Fruit fly (Drosophila melanogaster) whole organism, embryonic: ENCODE data around the gene Bmcp.

Experiments used
- Awh ChIP-seq: fragments of 200-800 bp; sonication (Bioruptor generic); IDR thresholded peaks from 2 replicates; pipeline ENCODE4, ENCODE4 v1.3.6; 2022; ENCODE audit warnings: missing biosample characterization, missing genetic modification characterization
- CG10274 ChIP-seq: fragments of 200-800 bp; sonication (Bioruptor generic); optimal IDR thresholded peaks from 3 replicates; lab custom pipeline; 2017; ENCODE audit warnings: missing biosample characterization, mild to moderate bottlenecking, missing genetic modification characterization
- CG12769 ChIP-seq: fragments of 200-800 bp; sonication (Bioruptor generic); optimal IDR thresholded peaks from 2 replicates; lab custom pipeline; 2019; ENCODE audit warnings: missing biosample characterization, mild to moderate bottlenecking, missing genetic modification characterization, moderate library complexity
- CG12942 ChIP-seq: fragments of 200-800 bp; sonication (Bioruptor generic); optimal IDR thresholded peaks from 3 replicates; lab custom pipeline; 2016; ENCODE audit warnings: missing biosample characterization, missing genetic modification characterization
- CG13287 ChIP-seq: fragments of 200-800 bp; sonication (Bioruptor generic); IDR thresholded peaks from 2 replicates; pipeline ENCODE4 v1.3.6; 2022; ENCODE audit warnings: missing biosample characterization, missing genetic modification characterization; ENCODE audit not compliant: partially characterized antibody
- CG14860 ChIP-seq: fragments of 200-800 bp; sonication (Bioruptor generic); IDR thresholded peaks from 3 replicates; pipeline ENCODE4 v1.3.6; 2022; ENCODE audit warnings: missing biosample characterization, missing genetic modification characterization; ENCODE audit not compliant: partially characterized antibody
- CG1647 ChIP-seq: fragments of 200-800 bp; sonication (Bioruptor generic); optimal IDR thresholded peaks from 3 replicates; lab custom pipeline; 2016; ENCODE audit warnings: missing biosample characterization, missing genetic modification characterization
- CG17186 ChIP-seq: fragments of 200-800 bp; sonication (Bioruptor generic); optimal IDR thresholded peaks from 3 replicates; lab custom pipeline; 2017; ENCODE audit warnings: missing biosample characterization, missing genetic modification reagents, missing genetic modification characterization
- CG17802 ChIP-seq: fragments of 200-800 bp; sonication (Bioruptor generic); optimal IDR thresholded peaks from 2 replicates; lab custom pipeline; 2018; ENCODE audit warnings: missing biosample characterization, mild to moderate bottlenecking, missing genetic modification characterization, moderate library complexity
- CG18476 ChIP-seq: fragments of 200-800 bp; sonication (Bioruptor generic); optimal IDR thresholded peaks from 2 replicates; lab custom pipeline; 2016; ENCODE audit warnings: missing biosample characterization, mild to moderate bottlenecking, missing genetic modification characterization
- CG18619 ChIP-seq: fragments of 200-800 bp; sonication (Bioruptor generic); optimal IDR thresholded peaks from 3 replicates; lab custom pipeline; 2017; ENCODE audit warnings: missing biosample characterization, mild to moderate bottlenecking, missing genetic modification characterization
- CG2116 ChIP-seq: fragments of 200-800 bp; sonication (Bioruptor generic); optimal IDR thresholded peaks from 3 replicates; lab custom pipeline; 2018; ENCODE audit warnings: missing biosample characterization, mild to moderate bottlenecking, missing genetic modification characterization
- CG2199 ChIP-seq: fragments of 200-800 bp; sonication (Bioruptor generic); IDR thresholded peaks from 3 replicates; pipeline ENCODE4 v1.3.6; 2022; ENCODE audit warnings: missing biosample characterization, missing genetic modification characterization
- CG2712 ChIP-seq: fragments of 200-800 bp; optimal IDR thresholded peaks from 3 replicates; lab custom pipeline; 2019; ENCODE audit warnings: missing biosample characterization, mild to moderate bottlenecking, missing genetic modification characterization, moderate library complexity
- CG34376 ChIP-seq: fragments of 200-800 bp; sonication (Bioruptor generic); optimal IDR thresholded peaks from 2 replicates; lab custom pipeline; 2018; ENCODE audit warnings: missing biosample characterization, mild to moderate bottlenecking, missing genetic modification characterization
- CG3726 ChIP-seq: fragments of 200-800 bp; sonication (Bioruptor generic); IDR thresholded peaks from 3 replicates; pipeline ENCODE4, ENCODE4 v1.3.6; 2022; ENCODE audit warnings: missing biosample characterization, missing genetic modification characterization
- CG4707 ChIP-seq: fragments of 200-800 bp; sonication (Bioruptor generic); optimal IDR thresholded peaks from 2 replicates; lab custom pipeline; 2018; ENCODE audit warnings: missing biosample characterization, mild to moderate bottlenecking, missing genetic modification characterization, moderate library complexity
- CG4854 ChIP-seq: fragments of 200-800 bp; sonication (Bioruptor generic); optimal IDR thresholded peaks from 2 replicates; lab custom pipeline; 2016; ENCODE audit warnings: missing biosample characterization, missing genetic modification characterization, inconsistent platforms
- CG7372 ChIP-seq: fragments of 200-800 bp; sonication (Bioruptor generic); IDR thresholded peaks from 2 replicates; pipeline ENCODE4 v1.3.6; 2022; ENCODE audit warnings: missing biosample characterization, missing genetic modification characterization
- CG7556 ChIP-seq: fragments of 200-800 bp; sonication (Bioruptor generic); optimal IDR thresholded peaks from 2 replicates; lab custom pipeline; 2017; ENCODE audit warnings: missing biosample characterization, mild to moderate bottlenecking, missing genetic modification characterization
- CG8290 ChIP-seq, 3 experiments: fragments of 200-800 bp; sonication (Bioruptor generic); optimal IDR thresholded peaks; 2 replicates each; lab custom pipeline; 2016 to 2019; ENCODE audit warnings: missing biosample characterization in 3 of 3, missing genetic modification characterization in 3 of 3, mild to moderate bottlenecking in 2 of 3, moderate library complexity in 1 of 3
- CG8765 ChIP-seq: fragments of 200-800 bp; sonication (Bioruptor generic); IDR thresholded peaks from 2 replicates; pipeline ENCODE4 v1.3.6; 2022; ENCODE audit warnings: missing biosample characterization, missing genetic modification characterization
- CG9876 ChIP-seq: fragments of 200-800 bp; sonication (Bioruptor generic); optimal IDR thresholded peaks from 2 replicates; lab custom pipeline; 2016; ENCODE audit warnings: missing biosample characterization, missing genetic modification characterization
- CkIIα-i1 ChIP-seq: fragments of 200-800 bp; sonication (Bioruptor generic); IDR thresholded peaks from 2 replicates; pipeline ENCODE4 v1.3.6; 2022; ENCODE audit warnings: missing biosample characterization, missing genetic modification characterization
- Dfd ChIP-seq, 2 experiments: fragments of >200 bp; optimal IDR thresholded peaks; 2 replicates each; lab custom pipeline; 2017; ENCODE audit warnings: missing biosample characterization in 2 of 2, missing genetic modification characterization in 2 of 2
- Ets97D ChIP-seq: fragments of 200-800 bp; sonication (Bioruptor generic); optimal IDR thresholded peaks from 3 replicates; lab custom pipeline; 2016; ENCODE audit warnings: missing biosample characterization, missing genetic modification characterization
- HLH54F ChIP-seq: fragments of 200-800 bp; sonication (Bioruptor generic); optimal IDR thresholded peaks from 3 replicates; lab custom pipeline; 2016; ENCODE audit warnings: missing biosample characterization, missing genetic modification characterization
- Hmr ChIP-seq: fragments of 200-800 bp; sonication (Bioruptor generic); optimal IDR thresholded peaks from 3 replicates; lab custom pipeline; 2017; ENCODE audit warnings: mild to moderate bottlenecking, missing biosample characterization, missing genetic modification reagents, missing genetic modification characterization
- Oaz ChIP-seq: fragments of 200-800 bp; sonication (Bioruptor generic); IDR thresholded peaks from 2 replicates; pipeline ENCODE4 v1.3.6; 2022; ENCODE audit warnings: missing biosample characterization, missing genetic modification characterization
- Ravus ChIP-seq: fragments of 200-800 bp; sonication (Bioruptor generic); IDR thresholded peaks from 2 replicates; pipeline ENCODE4 v1.3.6; 2022; ENCODE audit warnings: missing biosample characterization, missing genetic modification characterization
- Sin3A ChIP-seq: fragments of >200 bp; optimal IDR thresholded peaks from 2 replicates; lab custom pipeline; 2018
- ase ChIP-seq: fragments of 200-800 bp; sonication (Bioruptor generic); IDR thresholded peaks from 3 replicates; pipeline ENCODE4 v1.3.6; 2022; ENCODE audit warnings: missing biosample characterization, missing genetic modification characterization
- cg ChIP-seq: fragments of 200-800 bp; sonication (Bioruptor generic); optimal IDR thresholded peaks from 3 replicates; lab custom pipeline; 2019; ENCODE audit warnings: missing biosample characterization, mild to moderate bottlenecking, missing genetic modification characterization, moderate library complexity
- ci ChIP-seq: fragments of 200-800 bp; sonication (Bioruptor generic); IDR thresholded peaks from 3 replicates; pipeline ENCODE4 v1.3.6; 2022; ENCODE audit warnings: missing biosample characterization, missing genetic modification characterization
- dm ChIP-seq: fragments of 200-800 bp; sonication (Bioruptor generic); optimal IDR thresholded peaks from 3 replicates; lab custom pipeline; 2016; ENCODE audit warnings: missing biosample characterization, missing genetic modification characterization
- dpn ChIP-seq, 2 experiments: fragments of 200-800 bp; sonication (Bioruptor generic); optimal IDR thresholded peaks; 3 replicates each; lab custom pipeline; 2016; ENCODE audit warnings: missing biosample characterization in 2 of 2, missing genetic modification characterization in 2 of 2
- ems ChIP-seq: fragments of 200-800 bp; sonication (Bioruptor generic); optimal IDR thresholded peaks from 3 replicates; lab custom pipeline; 2016; ENCODE audit warnings: missing biosample characterization, missing genetic modification characterization
- fd3F ChIP-seq: fragments of 200-800 bp; sonication (Bioruptor generic); optimal IDR thresholded peaks from 2 replicates; lab custom pipeline; 2018; ENCODE audit warnings: missing biosample characterization, mild to moderate bottlenecking, missing genetic modification characterization, moderate library complexity
- gce ChIP-seq: fragments of 200-800 bp; sonication (Bioruptor generic); IDR thresholded peaks from 3 replicates; pipeline ENCODE4 v1.3.6; 2022; ENCODE audit warnings: missing biosample characterization, missing genetic modification characterization
- inv ChIP-seq: fragments of 200-800 bp; sonication (Bioruptor generic); IDR thresholded peaks from 2 replicates; pipeline ENCODE4 v1.3.6; 2022; ENCODE audit warnings: missing biosample characterization, missing genetic modification characterization; ENCODE audit not compliant: partially characterized antibody
- jing ChIP-seq: fragments of 200-800 bp; sonication (Bioruptor generic); optimal IDR thresholded peaks from 2 replicates; lab custom pipeline; 2018; ENCODE audit warnings: missing biosample characterization, mild to moderate bottlenecking, missing genetic modification characterization
- lola ChIP-seq, 3 experiments: fragments of >200 bp in 2 of 3; fragments of 200-800 bp in 1 of 3; sonication (Bioruptor generic) in 1 of 3; optimal IDR thresholded peaks; 2 replicates each; lab custom pipeline; 2017 to 2019; ENCODE audit warnings: missing biosample characterization in 3 of 3, missing genetic modification characterization in 3 of 3, mild to moderate bottlenecking in 1 of 3, moderate library complexity in 1 of 3
- odd ChIP-seq: fragments of 200-800 bp; sonication (Bioruptor generic); optimal IDR thresholded peaks from 2 replicates; lab custom pipeline; 2017; ENCODE audit warnings: missing biosample characterization, mild to moderate bottlenecking, missing genetic modification characterization
- peb ChIP-seq: fragments of 200-800 bp; sonication (Bioruptor generic); IDR thresholded peaks from 2 replicates; pipeline ENCODE4 v1.3.6; 2022; ENCODE audit warnings: missing biosample characterization, missing genetic modification characterization
- repo ChIP-seq: fragments of 200-800 bp; sonication (Bioruptor generic); optimal IDR thresholded peaks from 2 replicates; lab custom pipeline; 2016; ENCODE audit warnings: missing biosample characterization, missing genetic modification characterization
- ro ChIP-seq: fragments of 200-800 bp; sonication (Bioruptor generic); IDR thresholded peaks from 2 replicates; pipeline ENCODE4 v1.3.6; 2022; ENCODE audit warnings: missing biosample characterization, missing genetic modification characterization
- shn ChIP-seq: fragments of 200-800 bp; sonication (Bioruptor generic); optimal IDR thresholded peaks from 3 replicates; lab custom pipeline; 2016; ENCODE audit warnings: missing biosample characterization, missing genetic modification characterization
- tna ChIP-seq: fragments of 200-800 bp; sonication (Bioruptor generic); IDR thresholded peaks from 2 replicates; pipeline ENCODE4 v1.3.6; 2022; ENCODE audit warnings: missing biosample characterization, missing genetic modification characterization; ENCODE audit not compliant: partially characterized antibody
- trh ChIP-seq: fragments of 200-800 bp; sonication (Bioruptor generic); optimal IDR thresholded peaks from 2 replicates; lab custom pipeline; 2016; ENCODE audit warnings: missing biosample characterization, missing genetic modification characterization
- yki ChIP-seq: fragments of >200 bp; optimal IDR thresholded peaks from 3 replicates; lab custom pipeline; 2018

Bmcp gene

dm6 chr3L:11683819-11684521 lies 36.8 kb upstream of the Bmcp start, which contains the start of gene Sugb (continued):
- no peak for TF ChIP-seq CG10274 (GFP tag; lab: Kevin White, UChicago)
- TF ChIP-seq CG2116 (GFP tag; lab: Kevin White, UChicago): peak; percentile 38
- TF ChIP-seq ems (GFP tag; lab: Kevin White, UChicago): peak; percentile 85
- TF ChIP-seq tna (GFP tag; lab: Robert Waterston, UW): no peak
- no peak for TF ChIP-seq CG2199 (GFP tag; lab: Robert Waterston, UW)
- TF ChIP-seq CG34376 (GFP tag; lab: Kevin White, UChicago): peak; percentile 39
- TF ChIP-seq CG2712: peak; percentile 20
- no peak for TF ChIP-seq ro (GFP tag; lab: Robert Waterston, UW)
- TF ChIP-seq CG17186: no peak
- peak; percentile 51; the same call in 1 of the 2 replicates for TF ChIP-seq CG7372 (GFP tag; lab: Robert Waterston, UW)
- TF ChIP-seq Awh (GFP tag; lab: Robert Waterston, UW): peak; percentile 35; the same call in 1 of the 2 replicates
- peak; percentile 59 for TF ChIP-seq odd (GFP tag; lab: Kevin White, UChicago)
- TF ChIP-seq yki: no peak
- peak; percentile 73; the same call in 2 of the 3 replicates for TF ChIP-seq ci (GFP tag; lab: Robert Waterston, UW)
- no peak for TF ChIP-seq ase (GFP tag; lab: Robert Waterston, UW)
- TF ChIP-seq peb (GFP tag; lab: Robert Waterston, UW): no peak
- TF ChIP-seq CG14860: peak; percentile 56; the same call in 2 of the 3 replicates
- TF ChIP-seq lola (GFP tag; optimal IDR thresholded peaks at IDR 0.05; lab: Kevin White, UChicago): peak in 1 of 3 experiments; percentile 5
- TF ChIP-seq repo (GFP tag; lab: Kevin White, UChicago): no peak
- no peak for TF ChIP-seq Dfd (GFP tag; optimal IDR thresholded peaks at IDR 0.05; lab: Kevin White, UChicago)
- peak; percentile 54 for TF ChIP-seq CG18619
- no peak for TF ChIP-seq CG9876 (GFP tag; lab: Kevin White, UChicago)
- TF ChIP-seq CG4854: no peak
- TF ChIP-seq gce: no peak; the same call in 2 of the 3 replicates
- no peak for TF ChIP-seq Oaz (GFP tag; lab: Robert Waterston, UW)
- TF ChIP-seq CG8290 (GFP tag; optimal IDR thresholded peaks at IDR 0.05; lab: Kevin White, UChicago): peak; percentile 14
- peak in 1 of 2 experiments; percentile 37 for TF ChIP-seq CG8290 (tag; optimal IDR thresholded peaks at IDR 0.05; lab: Kevin White, UChicago)
- no peak for TF ChIP-seq jing (GFP tag; lab: Kevin White, UChicago)
- TF ChIP-seq shn (GFP tag; lab: Kevin White, UChicago): no peak
- TF ChIP-seq CkIIα-i1: no peak
- TF ChIP-seq CG3726 (GFP tag; lab: Robert Waterston, UW): no peak
- TF ChIP-seq CG7556 (GFP tag; lab: Kevin White, UChicago): peak; percentile 71
- peak; percentile 55 for TF ChIP-seq fd3F (GFP tag; lab: Kevin White, UChicago)
- TF ChIP-seq Sin3A: no peak
- no peak for TF ChIP-seq trh (GFP tag; lab: Kevin White, UChicago)
- peak; percentile 16 for TF ChIP-seq CG12942 (GFP tag; lab: Kevin White, UChicago)
- TF ChIP-seq CG12769: peak; percentile 8
- no peak for TF ChIP-seq Ravus
- peak; percentile 87 for TF ChIP-seq CG13287 (GFP tag; lab: Robert Waterston, UW)
- TF ChIP-seq dpn (GFP tag; optimal IDR thresholded peaks at IDR 0.05; lab: Kevin White, UChicago): peak; percentile 58 to 73
- 0 out of 2 replicates have a peak, but pooled peaks have one; percentile 6 for TF ChIP-seq inv (GFP tag; lab: Robert Waterston, UW)
- TF ChIP-seq dm (GFP tag; lab: Kevin White, UChicago): peak; percentile 39
- no peak for TF ChIP-seq CG4707 (GFP tag; lab: Kevin White, UChicago)
- TF ChIP-seq HLH54F (GFP tag; lab: Kevin White, UChicago): peak; percentile 58
- no peak for TF ChIP-seq CG18476 (GFP tag; lab: Kevin White, UChicago)
- TF ChIP-seq CG8765: no peak
- peak; percentile 71 for TF ChIP-seq Hmr (GFP tag; lab: Kevin White, UChicago)
- TF ChIP-seq CG1647 (GFP tag; lab: Kevin White, UChicago): peak; percentile 73
- peak; percentile 54 for TF ChIP-seq Ets97D
- TF ChIP-seq cg (GFP tag; lab: Kevin White, UChicago): peak; percentile 18
- TF ChIP-seq CG17802 (tag; lab: Kevin White, UChicago): no peak
